Worm (Caenorhabditis elegans): ENCODE results near the gene amdh-1.

Gene amdh-1

ce11 chrIII:6298131-6298530 lies 46.5 kb downstream of the amdh-1 start, which contains the start of gene F47D12.3:
Gene F47D12.3, plus strand, starts transcription at chrIII:6298461.
- TF ChIP-seq nhr-6 (tag; optimal IDR thresholded peaks at IDR 0.05) (no peak), elt-3 (tag; optimal IDR thresholded peaks at IDR 0.05) (no peak), fos-1 (tag; optimal IDR thresholded peaks at IDR 0.05) (no peak), ama-1 (optimal IDR thresholded peaks at IDR 0.05) (no peak), nhr-21 (tag; optimal IDR thresholded peaks at IDR 0.05) (no peak), nhr-11 (tag; optimal IDR thresholded peaks at IDR 0.05) (no peak), mdl-1 (tag; optimal IDR thresholded peaks at IDR 0.05) (no peak), nhr-237 (tag; optimal IDR thresholded peaks at IDR 0.05) (no peak), skn-1 (tag; optimal IDR thresholded peaks at IDR 0.05) (no peak), unc-39 (tag; optimal IDR thresholded peaks at IDR 0.05) (no peak)

ce11 chrIII:6300297-6300696 lies 48.7 kb downstream of the amdh-1 start:
- TF ChIP-seq ama-1 (optimal IDR thresholded peaks at IDR 0.05) (no peak), alr-1 (tag; optimal IDR thresholded peaks at IDR 0.05) (no peak)

ce11 chrIII:6303114-6303647 lies 51.6 kb downstream of the amdh-1 start, which contains the start of gene F47D12.9:
Gene F47D12.9, minus strand, starts transcription at chrIII:6303380.
- TF ChIP-seq unc-39 (tag; optimal IDR thresholded peaks at IDR 0.05): no peak
- TF ChIP-seq elt-1 (tag; optimal IDR thresholded peaks at IDR 0.05): no peak
- TF ChIP-seq aly-2 (tag; optimal IDR thresholded peaks at IDR 0.05): no peak
- peak; percentile 86 for TF ChIP-seq crh-2 (tag; optimal IDR thresholded peaks at IDR 0.05)
- TF ChIP-seq zag-1 (tag; optimal IDR thresholded peaks at IDR 0.05): peak; percentile 52
- peak; percentile 82 for TF ChIP-seq sem-4 (tag; optimal IDR thresholded peaks at IDR 0.05)
- TF ChIP-seq gmeb-1 (tag; optimal IDR thresholded peaks at IDR 0.05): peak; percentile 51
- TF ChIP-seq sma-3 (GFP tag; optimal IDR thresholded peaks at IDR 0.05): peak; percentile 89
- TF ChIP-seq nhr-10 (tag; optimal IDR thresholded peaks at IDR 0.05): no peak
- no peak for TF ChIP-seq nhr-23 (tag; optimal IDR thresholded peaks at IDR 0.05)
- no peak for TF ChIP-seq lin-39 (tag; optimal IDR thresholded peaks at IDR 0.05)
- no peak for TF ChIP-seq peb-1 (tag; optimal IDR thresholded peaks at IDR 0.05)
- TF ChIP-seq lin-11 (tag; optimal IDR thresholded peaks at IDR 0.05): no peak
- no peak for TF ChIP-seq snpc-4 (tag; optimal IDR thresholded peaks at IDR 0.05)
- peak; percentile 61 for TF ChIP-seq blmp-1 (tag; optimal IDR thresholded peaks at IDR 0.05; ENCODE audit: insufficient read depth)
- TF ChIP-seq sma-9 (GFP tag; optimal IDR thresholded peaks at IDR 0.05): peak; percentile 54
- no peak for TF ChIP-seq sma-9 (tag; optimal IDR thresholded peaks at IDR 0.05)
- no peak for TF ChIP-seq ZK546.5 (tag; optimal IDR thresholded peaks at IDR 0.05)
- TF ChIP-seq ztf-4 (tag; optimal IDR thresholded peaks at IDR 0.05): peak; percentile 49
- peak; percentile 72 for TF ChIP-seq unc-55 (GFP tag; optimal IDR thresholded peaks at IDR 0.05)
- peak; percentile 68 for TF ChIP-seq F13H6.1 (tag; optimal IDR thresholded peaks at IDR 0.05)
- TF ChIP-seq alr-1 (tag; optimal IDR thresholded peaks at IDR 0.05): no peak
- TF ChIP-seq nhr-11 (tag; optimal IDR thresholded peaks at IDR 0.05): no peak
- TF ChIP-seq C34F6.9 (tag; optimal IDR thresholded peaks at IDR 0.05): peak; percentile 93
- peak; percentile 36 for TF ChIP-seq lin-13 (GFP tag; optimal IDR thresholded peaks at IDR 0.05)
- peak; percentile 87 for TF ChIP-seq nhr-25 (tag; optimal IDR thresholded peaks at IDR 0.05)
- no peak for TF ChIP-seq ztf-1 (GFP tag; conservative IDR thresholded peaks at IDR 0.05)
- no peak for TF ChIP-seq unc-62 (GFP tag; optimal IDR thresholded peaks at IDR 0.05)
- no peak for TF ChIP-seq ceh-82 (tag; optimal IDR thresholded peaks at IDR 0.05)
- no peak for TF ChIP-seq R02D3.7 (tag; optimal IDR thresholded peaks at IDR 0.05)
- TF ChIP-seq fos-1 (tag; optimal IDR thresholded peaks at IDR 0.05): peak; percentile 43
- no peak for TF ChIP-seq Y55F3AM.14 (GFP tag; optimal IDR thresholded peaks at IDR 0.05)
- TF ChIP-seq nhr-77 (tag; optimal IDR thresholded peaks at IDR 0.05): no peak
- peak; percentile 69 for TF ChIP-seq nhr-6 (tag; optimal IDR thresholded peaks at IDR 0.05)
- TF ChIP-seq dmd-4 (tag; optimal IDR thresholded peaks at IDR 0.05): no peak
- TF ChIP-seq nhr-129 (tag; optimal IDR thresholded peaks at IDR 0.05): peak; percentile 93
- no peak for TF ChIP-seq mab-5 (tag; optimal IDR thresholded peaks at IDR 0.05)
- no peak for TF ChIP-seq nhr-237 (tag; optimal IDR thresholded peaks at IDR 0.05)
- no peak for TF ChIP-seq ceh-16 (tag; optimal IDR thresholded peaks at IDR 0.05)
- peak; percentile 56 to 85 for TF ChIP-seq lsy-2 (tag; optimal IDR thresholded peaks at IDR 0.05)
- TF ChIP-seq nhr-12 (tag; optimal IDR thresholded peaks at IDR 0.05): no peak
- TF ChIP-seq skn-1 (tag; optimal IDR thresholded peaks at IDR 0.05): no peak
- TF ChIP-seq nhr-21 (tag; optimal IDR thresholded peaks at IDR 0.05): peak; percentile 85
- TF ChIP-seq elt-3 (tag; optimal IDR thresholded peaks at IDR 0.05): no peak
- TF ChIP-seq ama-1 (optimal IDR thresholded peaks at IDR 0.05): peak; percentile 56
- TF ChIP-seq ztf-11 (tag; optimal IDR thresholded peaks at IDR 0.05): no peak
- no peak for TF ChIP-seq mbf-1 (tag; optimal IDR thresholded peaks at IDR 0.05)
- TF ChIP-seq mdl-1 (tag; optimal IDR thresholded peaks at IDR 0.05): peak; percentile 4 to 80
- peak; percentile 25 for TF ChIP-seq egl-27 (tag; optimal IDR thresholded peaks at IDR 0.05)
